Worm (Caenorhabditis elegans) whole organism, L4/young adult: Measurements from ENCODE around the gene C36C5.4.

Experiments
- W03F9.2 ChIP-seq: fragments of 150-350 bp; optimal IDR thresholded peaks from 2 replicates; lab custom pipeline; 2014; ENCODE audit warnings: missing biosample characterization, missing genetic modification characterization
- dao-5 ChIP-seq: sonication (generic microtip); optimal IDR thresholded peaks from 2 replicates; lab custom pipeline; 2016; ENCODE audit warnings: missing genotype, missing genetic modification characterization, moderate library complexity, missing compliant biosample characterization
- him-1 ChIP-seq: sonication (generic microtip); optimal IDR thresholded peaks from 2 replicates; lab custom pipeline; 2016; ENCODE audit warnings: missing genotype, missing genetic modification reagents, missing genetic modification characterization, missing compliant biosample characterization

DNA sequence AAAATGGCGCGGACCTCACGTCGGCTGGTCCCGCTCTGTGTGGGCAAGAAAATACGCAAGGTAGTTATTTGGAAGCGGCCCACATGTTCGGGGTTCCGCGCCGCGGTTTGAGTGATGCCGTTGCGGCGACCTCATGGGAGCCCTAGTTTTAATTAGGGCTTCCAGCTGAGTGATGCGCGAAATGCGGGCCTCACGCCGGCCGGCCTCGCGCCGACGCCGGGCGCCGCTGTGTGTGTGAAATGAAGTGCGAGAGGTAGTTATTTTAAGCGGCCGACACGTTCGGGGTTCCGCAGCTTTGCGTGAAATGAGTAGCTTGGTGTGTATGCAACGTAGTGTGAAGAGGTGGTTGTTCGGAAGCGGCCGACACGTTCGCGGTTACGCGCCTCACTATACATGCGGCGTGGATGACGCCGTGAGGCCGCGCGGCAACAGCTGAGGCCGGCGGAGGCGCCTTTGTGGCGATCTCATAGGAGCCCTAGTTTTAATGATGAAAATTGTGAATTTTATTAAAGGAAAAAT, 16.4 kb upstream of the C36C5.4 start:
- TF ChIP-seq him-1 (tag; lab: Kevin White, UChicago) (no peak), W03F9.2 (tag; lab: Kevin White, UChicago) (no peak), dao-5 (tag; lab: Kevin White, UChicago) (no peak)
